Worm (Caenorhabditis elegans) whole organism, midembryonic: ENCODE data around the gene hnd-1.

Source experiments
- T22C8.4 ChIP-seq: fragments of 200-800 bp; sonication (Bioruptor generic); IDR thresholded peaks from 2 replicates; pipeline ENCODE4 v1.3.6; 2022; ENCODE audit warnings: missing genetic modification characterization, missing compliant biosample characterization
- cog-1 ChIP-seq: sonication (generic microtip); optimal IDR thresholded peaks from 2 replicates; lab custom pipeline; 2016; ENCODE audit warnings: missing genetic modification characterization, missing compliant biosample characterization
- flt-1 ChIP-seq: fragments of 200-800 bp; sonication (Bioruptor generic); IDR thresholded peaks from 2 replicates; pipeline ENCODE4 v1.3.6; 2022; ENCODE audit warnings: missing genetic modification characterization, missing compliant biosample characterization
- klf-2 ChIP-seq: fragments of 200-800 bp; sonication (Bioruptor generic); conservative IDR thresholded peaks from 2 replicates; pipeline ENCODE4 v1.3.6; 2022; ENCODE audit warnings: missing genetic modification reagents, missing genetic modification characterization, missing compliant biosample characterization
- med-1 ChIP-seq: sonication (generic microtip); optimal IDR thresholded peaks from 2 replicates; lab custom pipeline; 2017; ENCODE audit warnings: missing genetic modification characterization, mild to moderate bottlenecking, missing compliant biosample characterization, antibody characterized with exemption, missing genetic modification reagents; ENCODE audit not compliant: insufficient read depth
- ref-1 ChIP-seq: fragments of 200-800 bp; sonication (Bioruptor generic); conservative IDR thresholded peaks from 2 replicates; pipeline ENCODE4 v1.3.6; 2022; ENCODE audit warnings: missing genetic modification reagents, missing genetic modification characterization, missing compliant biosample characterization
- tab-1 ChIP-seq: fragments of 200-800 bp; sonication (Bioruptor generic); IDR thresholded peaks from 2 replicates; pipeline ENCODE4 v1.3.6; 2022; ENCODE audit warnings: missing genetic modification characterization, missing compliant biosample characterization
- ztf-23 ChIP-seq: fragments of 200-800 bp; sonication (Bioruptor generic); IDR thresholded peaks from 2 replicates; pipeline ENCODE4 v1.3.6; 2022; ENCODE audit warnings: missing genetic modification reagents, missing genetic modification characterization, missing compliant biosample characterization
- ztf-29 ChIP-seq: fragments of 200-800 bp; sonication (Bioruptor generic); IDR thresholded peaks from 2 replicates; pipeline ENCODE4 v1.3.6; 2022; ENCODE audit warnings: missing genetic modification reagents, missing genetic modification characterization, missing compliant biosample characterization

Gene hnd-1

DNA sequence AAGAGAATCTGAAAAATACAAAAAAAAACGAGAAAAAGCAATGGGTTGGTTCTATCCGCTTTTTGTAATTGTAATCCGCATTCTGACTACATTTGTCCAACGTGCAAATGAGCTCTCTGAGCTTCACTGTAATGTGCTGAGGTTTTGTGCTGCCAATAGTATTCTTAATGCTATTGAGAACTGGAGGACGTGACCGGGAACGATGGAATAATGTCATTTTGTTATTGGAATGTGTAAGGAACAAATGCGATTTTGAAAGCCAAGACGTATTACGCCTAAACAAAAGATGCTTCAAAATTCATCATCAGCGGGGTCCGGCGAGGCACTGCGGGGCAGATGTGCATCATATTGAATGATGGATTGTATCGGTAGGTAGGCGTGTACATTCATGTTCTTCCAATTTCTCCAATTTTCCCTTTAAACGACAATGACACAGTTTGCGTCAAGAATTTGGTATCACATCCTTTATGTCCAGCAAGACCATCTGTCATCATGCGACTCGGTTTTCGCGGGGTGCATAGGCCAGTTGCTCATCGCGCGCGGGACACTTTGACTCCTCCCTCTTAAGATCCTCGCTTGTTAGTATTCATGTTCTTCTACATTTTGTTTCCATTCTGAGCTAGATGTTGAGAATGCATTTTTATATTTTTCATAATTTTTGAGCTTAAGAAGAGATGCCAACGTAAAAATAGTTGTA, 11.2 kb upstream of the hnd-1 start:
- no peak for TF ChIP-seq klf-2 (GFP tag; lab: Robert Waterston, UW)
- TF ChIP-seq ref-1: no peak
- TF ChIP-seq T22C8.4 (GFP tag; lab: Robert Waterston, UW): no peak
- TF ChIP-seq med-1 (GFP tag; lab: Kevin White, UChicago): no peak
- TF ChIP-seq ztf-23 (GFP tag; lab: Robert Waterston, UW): no peak
- TF ChIP-seq flt-1 (GFP tag; lab: Robert Waterston, UW): no peak
- TF ChIP-seq cog-1: no peak
- no peak for TF ChIP-seq tab-1
- no peak for TF ChIP-seq ztf-29 (GFP tag; lab: Robert Waterston, UW)

DNA sequence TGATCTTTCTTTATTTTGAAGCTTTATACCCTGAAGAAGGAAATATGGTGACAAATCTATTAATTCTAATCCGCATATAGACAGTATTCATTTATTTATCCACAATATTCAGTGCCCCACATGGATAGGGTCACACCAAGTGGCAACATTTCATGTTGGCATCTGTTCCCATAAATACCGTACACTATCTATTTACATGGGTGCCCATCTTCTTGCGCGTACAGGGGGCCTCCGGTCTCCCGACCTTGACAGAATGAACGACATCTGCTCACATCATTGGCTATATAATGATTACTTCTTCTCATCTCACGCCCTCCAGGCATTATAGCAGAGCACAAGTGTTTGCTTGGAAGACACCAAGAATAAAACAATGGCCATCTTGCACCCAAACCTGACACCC, 8.8 kb upstream of the hnd-1 start:
- TF ChIP-seq cog-1: peak; percentile 21
- TF ChIP-seq klf-2 (GFP tag; lab: Robert Waterston, UW): no peak

ce11 chrX:11679211-11679977, 5.0 kb upstream of the hnd-1 start:
- no peak for TF ChIP-seq ztf-23 (GFP tag; lab: Robert Waterston, UW)
- TF ChIP-seq med-1 (GFP tag; lab: Kevin White, UChicago): no peak
- TF ChIP-seq ref-1: no peak
- TF ChIP-seq cog-1: no peak
- TF ChIP-seq flt-1 (GFP tag; lab: Robert Waterston, UW): no peak
- no peak for TF ChIP-seq T22C8.4 (GFP tag; lab: Robert Waterston, UW)
- TF ChIP-seq tab-1: no peak
- no peak for TF ChIP-seq klf-2 (GFP tag; lab: Robert Waterston, UW)
- no peak for TF ChIP-seq ztf-29 (GFP tag; lab: Robert Waterston, UW)

DNA sequence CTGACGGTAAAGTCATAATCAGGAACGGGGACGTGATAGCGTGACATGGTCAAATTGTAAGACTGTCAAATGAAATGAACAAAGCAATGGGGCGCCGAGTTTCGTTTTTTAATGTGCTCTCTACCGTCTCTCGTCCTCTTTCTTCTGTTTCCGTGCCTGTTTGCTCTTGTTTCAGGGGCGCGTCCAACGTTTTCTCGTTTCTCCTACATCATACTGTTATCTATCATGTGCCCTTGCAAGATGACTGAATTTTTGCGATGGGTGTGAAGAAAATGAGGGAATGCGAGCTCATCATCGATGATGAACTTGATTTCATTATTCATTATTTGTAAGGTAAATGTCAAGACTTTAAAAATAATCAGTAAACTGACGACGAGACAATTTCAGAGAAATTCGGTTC, 3.5 kb upstream of the hnd-1 start, which contains the start of gene T04F8.7:
TSS of gene T04F8.7 (minus strand) at position 130 of the 400 bp plus-strand sequence.
- TF ChIP-seq T22C8.4 (GFP tag; lab: Robert Waterston, UW) (no peak), med-1 (GFP tag; lab: Kevin White, UChicago) (no peak)

ce11 chrX:11687836-11688319, 3.5 kb downstream of the hnd-1 start, which contains the start of gene C44C10.7:
C44C10.7 (minus strand) TSS chrX:11688269.
- no peak for TF ChIP-seq klf-2 (GFP tag; lab: Robert Waterston, UW)
- TF ChIP-seq tab-1: no peak
- no peak for TF ChIP-seq flt-1 (GFP tag; lab: Robert Waterston, UW)
- no peak for TF ChIP-seq ztf-23 (GFP tag; lab: Robert Waterston, UW)
- TF ChIP-seq cog-1: no peak

ce11 chrX:11690014-11690591, 5.7 kb downstream of the hnd-1 start, which contains the start of the genes C44C10.10 and C44C10.5:
C44C10.10 (plus strand) TSS chrX:11690314.
C44C10.5 (plus strand) TSS chrX:11690541.
- TF ChIP-seq klf-2 (GFP tag; lab: Robert Waterston, UW) (no peak), cog-1 (no peak), ztf-23 (GFP tag; lab: Robert Waterston, UW) (no peak), ref-1 (no peak), ztf-29 (GFP tag; lab: Robert Waterston, UW) (no peak), flt-1 (GFP tag; lab: Robert Waterston, UW) (no peak), T22C8.4 (GFP tag; lab: Robert Waterston, UW) (no peak), med-1 (GFP tag; lab: Kevin White, UChicago) (no peak), tab-1 (no peak)

DNA sequence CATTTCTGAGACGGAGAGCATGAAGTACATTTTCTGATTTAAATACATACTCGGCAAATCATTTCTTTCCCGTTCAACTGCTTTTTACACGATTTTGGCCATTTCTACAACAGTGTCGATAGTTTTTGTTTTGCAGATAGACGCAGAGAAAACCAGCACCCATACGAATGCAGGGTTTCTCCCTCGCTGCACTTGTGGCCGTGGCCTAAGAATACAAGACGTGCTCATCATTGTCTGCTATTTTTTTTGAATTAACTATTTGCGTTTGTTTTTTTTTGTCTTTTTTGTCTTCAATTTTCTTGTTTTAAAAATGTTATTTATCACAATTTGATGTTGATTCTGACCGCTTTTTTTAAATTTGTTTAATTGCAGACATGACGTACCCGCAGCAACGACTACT, 8.7 kb downstream of the hnd-1 start, which contains the start of gene smcl-1:
TSS of gene smcl-1 (plus strand) at position 373 of the 400 bp plus-strand sequence.
- no peak for TF ChIP-seq T22C8.4 (GFP tag; lab: Robert Waterston, UW)
- peak; percentile 16 for TF ChIP-seq cog-1

- TF ChIP-seq ztf-23 (GFP tag; lab: Robert Waterston, UW): no peak
- no peak for TF ChIP-seq cog-1
- no peak for TF ChIP-seq ztf-29 (GFP tag; lab: Robert Waterston, UW)
- TF ChIP-seq T22C8.4 (GFP tag; lab: Robert Waterston, UW): no peak
- TF ChIP-seq flt-1 (GFP tag; lab: Robert Waterston, UW): no peak
- no peak for TF ChIP-seq tab-1
- TF ChIP-seq ref-1: no peak
- TF ChIP-seq med-1 (GFP tag; lab: Kevin White, UChicago): no peak
- no peak for TF ChIP-seq klf-2 (GFP tag; lab: Robert Waterston, UW)
Measured at ce11 chrX:11696696-11697095, 12.3 kb downstream of the hnd-1 start, which contains the start of gene C44C10.12. C44C10.12 (plus strand) TSS chrX:11696996.

DNA sequence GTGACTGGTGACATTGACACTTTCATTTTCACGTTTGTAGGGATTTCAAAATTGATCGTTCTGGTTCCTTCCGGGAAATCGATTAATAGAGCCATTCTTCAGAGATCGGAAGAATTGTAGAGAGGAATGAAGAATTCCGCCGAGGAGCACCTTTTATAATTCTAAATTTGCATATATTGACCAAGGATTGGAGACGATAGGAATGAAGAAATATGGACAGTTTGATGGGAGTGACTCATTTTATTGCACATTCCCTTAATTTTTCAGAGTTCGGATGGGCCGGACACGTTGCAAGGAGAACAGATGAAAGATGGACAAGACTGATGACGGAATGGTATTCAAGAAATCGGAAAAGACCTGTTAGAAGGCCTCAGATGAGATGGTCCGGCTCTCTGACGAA, 15.9 kb downstream of the hnd-1 start, which contains the start of gene C44C10.15:
TSS of gene C44C10.15 (minus strand) at position 101 of the 400 bp plus-strand sequence.
- no peak for TF ChIP-seq tab-1
- no peak for TF ChIP-seq cog-1
- no peak for TF ChIP-seq klf-2 (GFP tag; lab: Robert Waterston, UW)
- TF ChIP-seq med-1 (GFP tag; lab: Kevin White, UChicago): no peak
- no peak for TF ChIP-seq ztf-29 (GFP tag; lab: Robert Waterston, UW)
- no peak for TF ChIP-seq ztf-23 (GFP tag; lab: Robert Waterston, UW)
- no peak for TF ChIP-seq T22C8.4 (GFP tag; lab: Robert Waterston, UW)
- no peak for TF ChIP-seq ref-1
- no peak for TF ChIP-seq flt-1 (GFP tag; lab: Robert Waterston, UW)
